Worm (Caenorhabditis elegans) whole organism, L3 larva: Measurements from ENCODE around the gene Y39A3B.7.

ENCODE experiments used
- ama-1 ChIP-seq: fragments of 150-350 bp; optimal IDR thresholded peaks from 2 replicates; lab custom pipeline; 2018
- ceh-16 ChIP-seq: sonication (generic microtip); optimal IDR thresholded peaks from 2 replicates; lab custom pipeline; 2017; ENCODE audit warnings: missing biosample characterization, missing genetic modification characterization
- ceh-28 ChIP-seq: fragments of 150-350 bp; optimal IDR thresholded peaks from 2 replicates; lab custom pipeline; 2014; ENCODE audit warnings: missing biosample characterization, missing genetic modification reagents, missing genetic modification characterization
- ceh-9 ChIP-seq: sonication (generic microtip); optimal IDR thresholded peaks from 2 replicates; lab custom pipeline; 2018; ENCODE audit warnings: missing biosample characterization, missing genetic modification characterization
- daf-12 ChIP-seq: fragments of 150-350 bp; optimal IDR thresholded peaks from 2 replicates; lab custom pipeline; 2014; ENCODE audit warnings: missing biosample characterization, missing genetic modification reagents, missing genetic modification characterization
- egl-27 ChIP-seq: sonication (generic microtip); optimal IDR thresholded peaks from 4 replicates; lab custom pipeline; 2017; ENCODE audit warnings: missing biosample characterization, missing genetic modification reagents, missing genetic modification characterization
- elt-3 ChIP-seq, 3 experiments: fragments of 150-350 bp in 1 of 3; sonication (generic microtip) in 2 of 3; optimal IDR thresholded peaks; 2 replicates in 2 of 3; 4 replicates in 1 of 3; lab custom pipeline; 2014 to 2017; ENCODE audit warnings: missing biosample characterization in 3 of 3, missing genetic modification characterization in 3 of 3
- eor-1 ChIP-seq, 2 experiments: fragments of 150-350 bp; optimal IDR thresholded peaks; 2 replicates each; lab custom pipeline; 2014 to 2018; ENCODE audit warnings: missing biosample characterization in 2 of 2, missing genetic modification characterization in 2 of 2
- fkh-10 ChIP-seq: sonication (generic microtip); optimal IDR thresholded peaks from 2 replicates; lab custom pipeline; 2017; ENCODE audit warnings: missing biosample characterization, missing genetic modification reagents, missing genetic modification characterization
- fkh-2 ChIP-seq: fragments of 150-350 bp; optimal IDR thresholded peaks from 2 replicates; lab custom pipeline; 2014; ENCODE audit warnings: missing biosample characterization, missing genetic modification reagents, missing genetic modification characterization
- fos-1 ChIP-seq: fragments of 150-350 bp; optimal IDR thresholded peaks from 2 replicates; lab custom pipeline; 2014; ENCODE audit warnings: missing biosample characterization, missing genetic modification characterization
- hmg-11 ChIP-seq: sonication (generic microtip); optimal IDR thresholded peaks from 2 replicates; lab custom pipeline; 2016; ENCODE audit warnings: missing genetic modification characterization, missing compliant biosample characterization
- jun-1 ChIP-seq: fragments of 150-350 bp; optimal IDR thresholded peaks from 2 replicates; lab custom pipeline; 2014; ENCODE audit warnings: missing biosample characterization, missing genetic modification reagents, missing genetic modification characterization
- lin-39 ChIP-seq: fragments of 150-350 bp; optimal IDR thresholded peaks from 2 replicates; lab custom pipeline; 2018; ENCODE audit warnings: missing biosample characterization, missing genetic modification reagents, missing genetic modification characterization
- lsy-12 ChIP-seq: sonication (generic microtip); optimal IDR thresholded peaks from 2 replicates; lab custom pipeline; 2016; ENCODE audit warnings: mild to moderate bottlenecking, missing genetic modification characterization, missing compliant biosample characterization
- nfya-1 ChIP-seq: sonication (generic microtip); optimal IDR thresholded peaks from 2 replicates; lab custom pipeline; 2017; ENCODE audit warnings: missing genetic modification characterization, mild to moderate bottlenecking, missing compliant biosample characterization, antibody characterized with exemption, moderate library complexity; ENCODE audit not compliant: insufficient read depth
- nhr-11 ChIP-seq: fragments of 150-350 bp; optimal IDR thresholded peaks from 2 replicates; lab custom pipeline; 2014; ENCODE audit warnings: missing biosample characterization, missing genetic modification characterization
- nhr-12 ChIP-seq: fragments of 150-350 bp; optimal IDR thresholded peaks from 2 replicates; lab custom pipeline; 2014; ENCODE audit warnings: missing biosample characterization, missing genetic modification characterization
- nhr-237 ChIP-seq: fragments of 150-350 bp; optimal IDR thresholded peaks from 2 replicates; lab custom pipeline; 2014; ENCODE audit warnings: missing biosample characterization, missing genetic modification characterization
- nhr-25 ChIP-seq: sonication (generic microtip); optimal IDR thresholded peaks from 2 replicates; lab custom pipeline; 2017; ENCODE audit warnings: missing biosample characterization, missing genetic modification characterization
- nhr-28 ChIP-seq: fragments of 150-350 bp; optimal IDR thresholded peaks from 2 replicates; lab custom pipeline; 2014; ENCODE audit warnings: missing biosample characterization, missing genetic modification characterization
- nhr-43 ChIP-seq: sonication (generic microtip); optimal IDR thresholded peaks from 2 replicates; lab custom pipeline; 2016; ENCODE audit warnings: mild to moderate bottlenecking, missing genetic modification characterization, missing compliant biosample characterization; ENCODE audit not compliant: poor library complexity, severe bottlenecking
- nhr-67 ChIP-seq: fragments of 150-350 bp; optimal IDR thresholded peaks from 2 replicates; lab custom pipeline; 2014; ENCODE audit warnings: missing biosample characterization, missing genetic modification characterization
- nhr-76 ChIP-seq: fragments of 150-350 bp; sonication (generic microtip); optimal IDR thresholded peaks from 5 replicates; lab custom pipeline; 2014; ENCODE audit warnings: missing biosample characterization, missing genetic modification characterization
- skn-1 ChIP-seq: fragments of 150-350 bp; optimal IDR thresholded peaks from 2 replicates; lab custom pipeline; 2014; ENCODE audit warnings: missing biosample characterization, missing genetic modification characterization
- unc-39 ChIP-seq: sonication (generic microtip); optimal IDR thresholded peaks from 4 replicates; lab custom pipeline; 2017; ENCODE audit warnings: missing biosample characterization, missing genetic modification characterization

The Y39A3B.7 gene

DNA sequence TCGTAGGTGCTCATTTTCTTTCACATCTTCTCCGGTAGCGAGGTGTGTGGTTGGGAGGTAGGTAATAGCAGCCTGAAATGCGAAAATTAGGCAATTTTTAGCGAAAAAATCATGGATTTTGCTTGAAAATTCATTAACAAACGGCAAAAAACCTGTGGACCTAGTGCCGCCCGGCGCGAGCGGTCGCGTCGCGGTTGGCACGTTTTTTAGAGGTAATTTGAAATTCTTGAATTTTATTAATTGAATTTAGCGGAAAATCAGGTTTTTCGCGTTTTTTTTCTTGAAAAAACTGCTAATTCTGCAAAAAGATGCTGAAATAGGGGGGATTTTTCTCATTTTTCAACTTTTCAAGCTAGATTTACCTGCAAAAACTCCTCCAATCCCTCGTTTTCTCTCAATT is 35.4 kb downstream of the Y39A3B.7 start:
- no peak for TF ChIP-seq lsy-12 (tag; lab: Kevin White, UChicago)
- TF ChIP-seq unc-39 (tag; lab: Kevin White, UChicago) = no peak
- TF ChIP-seq egl-27 (tag; lab: Kevin White, UChicago) = no peak
- no peak for TF ChIP-seq nhr-12 (tag; lab: Kevin White, UChicago)
- TF ChIP-seq nhr-237 = no peak
- TF ChIP-seq nhr-67 (tag; lab: Kevin White, UChicago) = no peak
- no peak for TF ChIP-seq nfya-1 (tag; lab: Kevin White, UChicago)
- TF ChIP-seq ceh-16 (tag; lab: Kevin White, UChicago) = no peak

DNA sequence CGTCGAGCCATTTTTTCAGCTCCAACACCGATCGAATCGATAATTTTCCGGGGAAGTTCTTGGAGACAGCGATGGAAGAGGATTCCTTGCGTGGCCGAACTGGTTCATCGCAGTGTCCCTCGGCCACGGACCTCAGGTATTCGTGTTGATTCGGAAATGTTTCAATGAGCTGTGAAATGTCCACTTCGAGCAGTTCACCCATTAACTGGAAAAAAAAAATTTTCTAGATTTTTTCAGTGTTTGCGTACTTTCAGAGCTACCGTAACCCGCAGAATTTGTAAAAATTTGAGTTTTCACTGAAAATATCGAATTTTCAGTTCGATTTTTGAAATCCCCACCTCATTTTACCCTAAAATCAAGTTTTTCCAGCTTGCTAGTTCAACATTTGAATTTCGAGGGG is 36.9 kb downstream of the Y39A3B.7 start:
- TF ChIP-seq ceh-28 (tag; lab: Kevin White, UChicago) = no peak
- no peak for TF ChIP-seq ceh-9
- no peak for TF ChIP-seq nhr-76 (tag; lab: Kevin White, UChicago)
- TF ChIP-seq egl-27 (tag; lab: Kevin White, UChicago) = no peak
- no peak for TF ChIP-seq fos-1 (tag; lab: Kevin White, UChicago)
- no peak for TF ChIP-seq nhr-43 (tag; lab: Kevin White, UChicago)
- TF ChIP-seq hmg-11 = no peak
- TF ChIP-seq nhr-25 (tag; lab: Kevin White, UChicago) = no peak

DNA sequence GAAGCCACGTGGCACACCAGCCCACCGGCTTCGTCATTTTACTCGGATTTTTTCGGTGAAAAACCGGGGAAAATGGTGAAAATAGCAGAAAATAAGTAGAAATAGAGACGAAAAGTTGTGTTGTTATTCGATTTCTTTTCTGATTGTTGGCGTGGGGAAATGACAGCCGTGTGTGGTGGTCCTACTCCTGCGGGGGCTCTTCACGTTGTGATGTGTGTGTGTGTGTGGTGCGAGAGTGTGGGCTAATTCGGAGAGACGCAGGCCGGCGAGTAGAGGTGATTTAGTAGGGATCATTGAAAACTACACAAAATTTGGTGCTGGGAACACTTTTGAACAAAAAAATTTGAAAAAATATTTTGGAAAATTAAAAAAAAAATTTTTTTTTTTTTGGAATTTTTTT is 41.3 kb downstream of the Y39A3B.7 start, which contains the start of gene F53A3.1:
TSS of gene F53A3.1 (minus strand) at position 150 of the 400 bp plus-strand sequence.
- no peak for TF ChIP-seq egl-27 (tag; lab: Kevin White, UChicago)
- TF ChIP-seq eor-1 (tag; optimal IDR thresholded peaks at IDR 0.05; lab: Kevin White, UChicago) = no peak
- peak; percentile 17 for TF ChIP-seq lin-39 (tag; lab: Kevin White, UChicago)
- no peak for TF ChIP-seq elt-3 (tag; optimal IDR thresholded peaks at IDR 0.05; lab: Kevin White, UChicago)

DNA sequence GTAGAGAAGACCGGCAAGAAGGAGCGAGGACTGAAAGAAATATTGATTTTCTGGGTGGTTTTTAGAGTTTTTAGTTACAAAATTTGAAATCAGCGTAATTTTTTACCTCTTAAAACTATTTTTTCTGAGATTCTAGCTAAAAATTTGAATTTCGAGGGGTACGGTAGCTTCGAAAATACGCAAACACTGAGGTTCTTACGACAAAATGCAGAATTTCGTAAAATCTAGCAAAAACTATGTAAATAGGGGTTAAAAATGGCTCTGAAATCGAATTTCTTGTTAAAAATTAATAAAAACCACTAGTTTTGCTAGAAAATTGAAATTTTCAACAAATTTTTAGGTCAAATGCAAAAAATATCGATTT is 45.2 kb downstream of the Y39A3B.7 start:
- TF ChIP-seq ceh-9 = no peak
- no peak for TF ChIP-seq ama-1 (lab: Kevin White, UChicago)
- TF ChIP-seq fkh-10 (GFP tag; lab: Kevin White, UChicago) = no peak
- no peak for TF ChIP-seq jun-1 (tag; lab: Kevin White, UChicago)
- no peak for TF ChIP-seq nhr-28 (tag; lab: Kevin White, UChicago)
- TF ChIP-seq lin-39 (tag; lab: Kevin White, UChicago) = no peak
- no peak for TF ChIP-seq nhr-67 (tag; lab: Kevin White, UChicago)
- no peak for TF ChIP-seq hmg-11

DNA sequence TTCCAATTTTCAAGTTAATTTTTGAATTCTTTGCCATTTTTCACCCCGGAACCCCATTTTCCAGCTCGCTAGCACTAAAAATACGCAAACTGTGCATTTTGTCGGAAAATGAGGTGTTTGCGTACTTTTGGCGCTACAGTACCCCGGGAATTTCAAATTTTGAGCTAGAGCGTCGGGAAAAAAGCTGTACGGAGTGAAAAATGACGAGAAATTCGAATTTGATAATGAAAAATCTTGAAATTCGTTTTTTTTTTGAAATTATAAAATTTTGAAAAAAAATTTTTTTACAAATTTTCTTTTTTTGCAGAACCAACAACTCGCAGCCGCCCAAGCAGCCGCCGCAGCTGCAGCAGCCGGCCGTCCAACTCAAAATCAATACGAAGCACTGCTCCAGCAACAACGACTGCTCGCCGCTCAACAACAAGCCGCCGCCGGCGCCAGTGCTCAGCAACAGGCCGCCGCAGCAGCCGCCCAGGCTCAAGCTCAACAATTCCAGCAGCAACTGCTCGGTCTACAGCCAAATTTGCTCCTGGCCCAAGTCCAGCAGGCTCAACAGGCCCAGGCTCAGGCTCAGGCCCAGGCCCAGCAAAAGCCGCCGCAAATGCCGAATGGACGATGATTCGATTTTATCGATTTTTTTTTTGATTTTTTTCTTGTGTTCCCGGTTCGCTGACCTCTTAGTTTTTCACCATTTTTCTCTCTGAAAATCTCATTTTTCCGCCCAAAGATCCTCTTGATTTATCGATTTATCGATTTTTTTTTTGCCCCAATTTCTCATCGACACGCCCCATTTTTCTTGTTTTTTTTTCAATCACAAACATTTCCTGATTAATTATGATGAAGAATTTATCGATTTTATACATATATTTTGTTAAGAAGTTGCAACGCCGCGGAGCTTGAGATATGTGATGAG is 45.8 kb downstream of the Y39A3B.7 start:
- TF ChIP-seq fos-1 (tag; lab: Kevin White, UChicago) (no peak), ceh-28 (tag; lab: Kevin White, UChicago) (peak; percentile 96)

DNA sequence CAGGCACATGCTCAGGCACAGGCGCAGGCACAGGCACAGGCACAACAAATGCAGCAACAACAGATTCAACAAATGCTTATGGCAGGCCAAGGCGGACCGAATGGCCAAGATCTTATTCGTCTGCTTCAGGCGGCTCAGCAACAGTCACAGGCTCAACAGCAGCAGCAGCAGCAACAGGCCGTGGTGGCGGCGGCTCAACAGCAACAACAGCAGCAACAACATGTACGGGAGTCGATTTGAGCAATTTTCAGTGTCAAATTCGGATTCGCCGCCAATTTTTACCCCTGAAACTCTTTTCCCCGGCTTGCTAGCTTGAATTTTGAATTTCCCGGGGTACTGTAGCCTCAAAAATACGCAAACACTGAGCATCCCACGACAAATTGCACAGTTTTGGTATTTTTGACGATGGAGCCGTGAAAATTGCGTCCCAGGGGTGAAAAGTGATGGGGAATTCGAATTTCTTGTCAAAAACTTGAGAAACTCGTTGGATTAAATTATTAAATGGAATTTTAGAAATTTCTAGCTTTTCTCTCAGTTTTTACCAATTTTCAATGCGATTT is 46.8 kb downstream of the Y39A3B.7 start:
- TF ChIP-seq egl-27 (tag; lab: Kevin White, UChicago) (no peak), jun-1 (tag; lab: Kevin White, UChicago) (no peak), fkh-2 (tag; lab: Kevin White, UChicago) (no peak), daf-12 (tag; lab: Kevin White, UChicago) (no peak)

DNA sequence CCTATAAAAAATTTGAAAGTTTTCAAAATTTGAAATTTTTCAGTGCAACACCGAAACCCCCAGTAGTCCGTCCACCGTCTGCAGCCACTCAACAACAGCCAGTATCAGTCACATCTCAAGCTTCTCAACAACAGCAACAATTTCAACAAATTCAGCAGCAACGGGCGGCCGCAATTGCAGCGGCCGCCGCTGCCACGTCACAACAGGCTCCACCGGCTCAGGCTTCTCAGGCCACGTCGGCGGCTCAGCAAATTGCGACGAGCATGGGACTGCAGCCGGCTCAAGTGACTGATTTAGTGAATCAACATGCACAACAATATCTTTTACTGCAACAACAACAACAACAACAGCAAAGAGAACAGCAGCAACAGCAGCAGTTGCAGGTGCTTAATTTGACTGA is 50.6 kb downstream of the Y39A3B.7 start:
- TF ChIP-seq skn-1 (tag; lab: Kevin White, UChicago) (no peak), nhr-11 (tag; lab: Kevin White, UChicago) (no peak)
